Worm (Caenorhabditis elegans): ENCODE results near the gene Y38C1AA.19.

DNA sequence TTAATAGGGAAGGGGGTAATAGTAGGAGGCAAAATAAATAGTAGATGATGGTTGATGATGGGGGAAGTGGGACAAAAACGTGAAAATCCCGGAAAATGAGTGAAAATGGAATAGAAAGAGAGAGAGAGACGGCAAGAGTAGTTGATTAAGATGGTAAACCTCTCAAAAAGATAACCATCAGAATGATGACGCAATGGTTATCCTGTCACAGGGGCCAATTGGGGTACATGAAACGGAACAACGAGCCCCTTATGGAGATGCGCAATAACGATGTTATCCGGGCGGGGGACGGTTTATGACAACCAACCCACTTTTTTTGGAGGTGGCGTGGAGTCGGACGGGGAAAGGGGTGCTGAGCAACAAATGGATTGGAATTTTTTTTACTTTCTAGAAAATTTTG, 10.2 kb upstream of the Y38C1AA.19 start:
- TF ChIP-seq pqm-1 (tag; optimal IDR thresholded peaks at IDR 0.05), result no peak
- TF ChIP-seq lir-3 (tag; optimal IDR thresholded peaks at IDR 0.05), result no peak
- no peak for TF ChIP-seq lin-13 (GFP tag; optimal IDR thresholded peaks at IDR 0.05)
- TF ChIP-seq unc-62 (GFP tag; optimal IDR thresholded peaks at IDR 0.05 in 1 of 2), result no peak
- no peak for TF ChIP-seq unc-62 (tag; optimal IDR thresholded peaks at IDR 0.05)
- no peak for TF ChIP-seq R02D3.7 (tag; optimal IDR thresholded peaks at IDR 0.05)
- TF ChIP-seq dmd-9 (GFP tag; IDR thresholded peaks at IDR 0.05), result no peak
- TF ChIP-seq saeg-2 (GFP tag; IDR thresholded peaks at IDR 0.05), result no peak
- TF ChIP-seq mes-2 (tag; optimal IDR thresholded peaks at IDR 0.05; ENCODE audit: poor library complexity, severe bottlenecking), result no peak
